Worm (Caenorhabditis elegans) whole organism, young adult: ENCODE data around the gene F59C12.3.

ENCODE experiments used
- B0035.1 ChIP-seq: sonication (generic microtip); optimal IDR thresholded peaks from 2 replicates; lab custom pipeline; 2016; ENCODE audit warnings: missing genetic modification characterization, mild to moderate bottlenecking, missing compliant biosample characterization, missing genotype, missing genetic modification reagents
- B0261.1 ChIP-seq: sonication (generic microtip); optimal IDR thresholded peaks from 2 replicates; lab custom pipeline; 2016; ENCODE audit warnings: mild to moderate bottlenecking, missing genetic modification characterization, moderate library complexity, missing compliant biosample characterization
- B0336.3 ChIP-seq: fragments of 200-800 bp; sonication (Bioruptor generic); IDR thresholded peaks from 2 replicates; pipeline ENCODE4 v1.3.6; 2022; ENCODE audit warnings: missing genetic modification characterization, missing compliant biosample characterization
- D2030.7 ChIP-seq: fragments of 200-800 bp; sonication (Bioruptor generic); IDR thresholded peaks from 2 replicates; pipeline ENCODE4 v1.3.6; 2022; ENCODE audit warnings: missing genetic modification reagents, missing genetic modification characterization, missing compliant biosample characterization
- T26A5.8 ChIP-seq: sonication (generic microtip); optimal IDR thresholded peaks from 2 replicates; lab custom pipeline; 2016; ENCODE audit warnings: missing genetic modification characterization, missing compliant biosample characterization
- Y53G8AR.9 ChIP-seq: fragments of 200-800 bp; sonication (Bioruptor generic); conservative IDR thresholded peaks from 2 replicates; pipeline ENCODE4 v1.3.6; 2022; ENCODE audit warnings: missing genetic modification reagents, missing genetic modification characterization, missing compliant biosample characterization
- Y56A3A.18 ChIP-seq: fragments of 200-800 bp; sonication (Bioruptor generic); IDR thresholded peaks from 2 replicates; pipeline ENCODE4 v1.3.6; 2022; ENCODE audit warnings: missing genetic modification reagents, missing genetic modification characterization, missing compliant biosample characterization
- athp-1 ChIP-seq: sonication (generic microtip); optimal IDR thresholded peaks from 2 replicates; lab custom pipeline; 2017; ENCODE audit warnings: mild to moderate bottlenecking, missing genetic modification characterization, missing compliant biosample characterization
- attf-6 ChIP-seq: fragments of 200-800 bp; sonication (Bioruptor generic); IDR thresholded peaks from 2 replicates; pipeline ENCODE4 v1.3.6; 2022; ENCODE audit warnings: missing genetic modification reagents, missing genetic modification characterization, missing compliant biosample characterization
- ceh-27 ChIP-seq: fragments of 200-800 bp; sonication (Bioruptor generic); optimal IDR thresholded peaks from 2 replicates; lab custom pipeline; 2018; ENCODE audit warnings: mild to moderate bottlenecking, missing genetic modification characterization, moderate library complexity, missing compliant biosample characterization
- dpff-1 ChIP-seq: sonication (generic microtip); optimal IDR thresholded peaks from 2 replicates; lab custom pipeline; 2017; ENCODE audit warnings: mild to moderate bottlenecking, missing genetic modification characterization, missing compliant biosample characterization
- dpl-1 ChIP-seq: fragments of 150-350 bp; optimal IDR thresholded peaks from 2 replicates; lab custom pipeline; 2014; ENCODE audit warnings: missing biosample characterization, missing genetic modification reagents, missing genetic modification characterization
- him-1 ChIP-seq: sonication (generic microtip); optimal IDR thresholded peaks from 2 replicates; lab custom pipeline; 2016; ENCODE audit warnings: missing genotype, missing genetic modification reagents, missing genetic modification characterization, missing compliant biosample characterization
- hmg-1.2 ChIP-seq: fragments of 200-800 bp; sonication (Bioruptor generic); IDR thresholded peaks from 2 replicates; pipeline ENCODE4 v1.3.6; 2022; ENCODE audit warnings: missing genetic modification reagents, missing genetic modification characterization, missing compliant biosample characterization
- let-607 ChIP-seq, 2 experiments: fragments of 200-800 bp in 1 of 2; sonication (Bioruptor generic) in 1 of 2; sonication (generic microtip) in 1 of 2; optimal IDR thresholded peaks; 2 replicates each; lab custom pipeline; 2016 to 2018; ENCODE audit warnings: mild to moderate bottlenecking in 2 of 2, missing compliant biosample characterization in 2 of 2, missing genetic modification characterization in 2 of 2, moderate library complexity in 2 of 2, missing genotype in 1 of 2
- lsl-1 ChIP-seq: fragments of 200-800 bp; sonication (Bioruptor generic); optimal IDR thresholded peaks from 2 replicates; lab custom pipeline; 2018; ENCODE audit warnings: mild to moderate bottlenecking, missing genetic modification characterization, moderate library complexity, missing compliant biosample characterization
- madf-10 ChIP-seq: sonication (generic microtip); optimal IDR thresholded peaks from 2 replicates; lab custom pipeline; 2016; ENCODE audit warnings: mild to moderate bottlenecking, missing genetic modification characterization, missing compliant biosample characterization
- madf-6 ChIP-seq: fragments of 200-800 bp; sonication (Bioruptor generic); IDR thresholded peaks from 2 replicates; pipeline ENCODE4 v1.3.6; 2022; ENCODE audit warnings: missing genetic modification reagents, missing genetic modification characterization, missing compliant biosample characterization
- mxl-1 ChIP-seq: sonication (generic microtip); optimal IDR thresholded peaks from 2 replicates; lab custom pipeline; 2016; ENCODE audit warnings: missing genetic modification characterization, missing compliant biosample characterization
- nhr-179 ChIP-seq: sonication (generic microtip); optimal IDR thresholded peaks from 2 replicates; lab custom pipeline; 2016; ENCODE audit warnings: mild to moderate bottlenecking, missing genetic modification characterization, missing compliant biosample characterization
- nhr-90 ChIP-seq: sonication (generic microtip); optimal IDR thresholded peaks from 2 replicates; lab custom pipeline; 2016; ENCODE audit warnings: missing genotype, mild to moderate bottlenecking, missing genetic modification characterization, missing compliant biosample characterization
- pbrm-1 ChIP-seq: fragments of 200-800 bp; sonication (Bioruptor generic); IDR thresholded peaks from 2 replicates; pipeline ENCODE4 v1.3.6; 2022; ENCODE audit warnings: missing genetic modification reagents, missing genetic modification characterization, missing compliant biosample characterization
- rpc-1 ChIP-seq, 2 experiments: fragments of 150-350 bp in 1 of 2; sonication (generic microtip) in 1 of 2; optimal IDR thresholded peaks; 2 replicates each; lab custom pipeline; 2014 to 2018; ENCODE audit warnings: missing biosample characterization in 1 of 2, missing genetic modification characterization in 1 of 2, missing genetic modification reagents in 1 of 2, missing genotype in 1 of 2
- snpc-1.1 ChIP-seq: sonication (generic microtip); optimal IDR thresholded peaks from 2 replicates; lab custom pipeline; 2017; ENCODE audit warnings: missing genetic modification characterization, mild to moderate bottlenecking, missing compliant biosample characterization, antibody characterized with exemption, moderate library complexity, missing genotype, missing genetic modification reagents; ENCODE audit not compliant: insufficient read depth
- snpc-1.3 ChIP-seq: sonication (generic microtip); optimal IDR thresholded peaks from 2 replicates; lab custom pipeline; 2017; ENCODE audit warnings: missing genetic modification characterization, mild to moderate bottlenecking, missing compliant biosample characterization, antibody characterized with exemption, moderate library complexity, missing genotype, missing genetic modification reagents; ENCODE audit not compliant: insufficient read depth
- snpc-3.4 ChIP-seq: sonication (generic microtip); optimal IDR thresholded peaks from 2 replicates; lab custom pipeline; 2017; ENCODE audit warnings: missing genetic modification characterization, mild to moderate bottlenecking, missing compliant biosample characterization, antibody characterized with exemption, moderate library complexity, missing genotype, missing genetic modification reagents
- snpc-4 ChIP-seq, 5 experiments: fragments of 150-350 bp in 1 of 5; sonication (generic microtip) in 4 of 5; optimal IDR thresholded peaks; 2 replicates each; lab custom pipeline; 2014 to 2018; ENCODE audit warnings: missing genetic modification characterization in 5 of 5, missing biosample characterization in 3 of 5, antibody characterized with exemption in 2 of 5, mild to moderate bottlenecking in 2 of 5, missing compliant biosample characterization in 2 of 5, missing genotype in 2 of 5, moderate library complexity in 2 of 5, missing genetic modification reagents in 1 of 5
- tbp1 ChIP-seq: fragments of 200-800 bp; sonication (Bioruptor generic); optimal IDR thresholded peaks from 2 replicates; lab custom pipeline; 2018; ENCODE audit warnings: mild to moderate bottlenecking, missing genetic modification characterization, missing compliant biosample characterization

The F59C12.3 gene

ce11 chrX:16566358-16566757 is 43.0 kb downstream of the F59C12.3 start (continued):
- TF ChIP-seq let-607 (tag; optimal IDR thresholded peaks at IDR 0.05; lab: Kevin White, UChicago): no peak
- no peak for TF ChIP-seq athp-1 (tag; lab: Kevin White, UChicago)
- peak; percentile 14 for TF ChIP-seq snpc-1.3 (tag; lab: Kevin White, UChicago)
- TF ChIP-seq snpc-1.1 (tag; lab: Kevin White, UChicago): peak; percentile 91

DNA sequence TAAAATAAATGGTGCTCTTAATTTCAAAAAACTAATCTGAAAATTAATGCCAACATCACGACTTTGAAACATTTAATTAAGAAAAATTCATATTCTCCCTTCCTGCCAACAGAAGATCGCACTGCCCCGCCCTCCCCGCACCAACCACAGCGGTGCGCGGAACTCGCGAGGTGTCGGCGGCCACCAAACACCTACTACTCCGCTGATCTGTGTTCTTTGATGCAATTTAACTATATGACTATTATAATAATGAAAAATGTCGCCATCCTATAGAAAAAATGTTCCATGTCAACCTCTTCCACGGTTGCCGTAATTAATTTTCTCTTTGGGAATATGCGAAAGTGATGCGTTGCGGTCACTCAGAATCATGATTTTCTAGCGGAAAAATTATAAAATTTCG is 43.5 kb downstream of the F59C12.3 start:
- TF ChIP-seq nhr-90 (tag; lab: Kevin White, UChicago) (no peak), snpc-1.3 (tag; lab: Kevin White, UChicago) (peak; percentile 78), nhr-179 (tag; lab: Kevin White, UChicago) (no peak), snpc-3.4 (tag; lab: Kevin White, UChicago) (peak; percentile 92), hmg-1.2 (GFP tag; lab: Robert Waterston, UW) (peak; percentile 62), attf-6 (peak; percentile 59; the same call in 1 of the 2 replicates), snpc-4 (GFP tag; optimal IDR thresholded peaks at IDR 0.05; lab: Kevin White, UChicago) (peak; percentile 94), snpc-4 (tag; optimal IDR thresholded peaks at IDR 0.05; lab: Kevin White, UChicago) (peak; percentile 63 to 96 (median 90)), tbp1 (GFP tag; lab: Kevin White, UChicago) (peak; percentile 43), dpl-1 (GFP tag; lab: Kevin White, UChicago) (no peak), T26A5.8 (tag; lab: Kevin White, UChicago) (no peak), snpc-1.1 (tag; lab: Kevin White, UChicago) (peak; percentile 94)

DNA sequence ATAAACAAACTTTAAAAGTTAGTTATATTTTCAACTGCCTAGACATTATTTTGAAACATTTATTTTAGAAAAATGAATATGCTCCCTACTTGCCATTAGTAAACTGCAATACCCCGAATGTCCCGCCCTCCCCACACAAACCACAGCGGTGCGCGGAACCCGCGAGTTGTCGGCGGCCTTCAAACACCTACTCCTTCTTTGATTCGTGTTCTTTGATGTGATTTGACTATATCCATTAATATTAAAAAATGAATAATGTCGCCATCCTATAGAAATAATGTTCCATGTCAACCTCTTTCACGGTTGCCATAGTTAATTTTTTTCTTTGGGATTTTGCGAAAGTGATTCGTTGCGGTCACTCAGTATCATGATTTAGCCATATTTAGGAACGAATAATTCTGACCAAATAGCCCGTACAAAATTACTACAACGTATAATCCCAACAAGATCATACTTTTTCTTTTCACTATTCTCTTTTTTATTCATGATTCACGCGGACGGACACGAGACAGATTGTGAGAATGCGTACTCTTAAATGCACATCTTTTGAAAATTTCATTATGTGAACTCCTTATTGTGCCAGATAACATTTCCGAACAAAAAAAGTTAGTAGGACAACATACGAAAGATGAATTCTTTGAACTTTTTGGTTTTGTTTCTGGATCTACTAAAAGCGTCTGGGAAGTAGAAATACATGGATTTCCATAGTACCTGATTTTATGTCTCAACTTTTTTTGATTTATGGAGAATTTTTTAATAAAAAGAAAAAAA is 44.6 kb downstream of the F59C12.3 start:
- TF ChIP-seq snpc-1.3 (tag; lab: Kevin White, UChicago): peak; percentile 77
- TF ChIP-seq B0336.3 (GFP tag; lab: Robert Waterston, UW): no peak
- TF ChIP-seq hmg-1.2 (GFP tag; lab: Robert Waterston, UW): peak; percentile 89
- TF ChIP-seq rpc-1 (optimal IDR thresholded peaks at IDR 0.05; lab: Kevin White, UChicago): no peak
- TF ChIP-seq rpc-1 (tag; optimal IDR thresholded peaks at IDR 0.05; lab: Kevin White, UChicago): peak; percentile 17
- TF ChIP-seq madf-6 (GFP tag; lab: Robert Waterston, UW): peak; percentile 51; the same call in 1 of the 2 replicates
- no peak for TF ChIP-seq B0035.1 (tag; lab: Kevin White, UChicago)
- peak; percentile 82 for TF ChIP-seq attf-6
- TF ChIP-seq D2030.7: peak; percentile 75
- peak; percentile 94 for TF ChIP-seq snpc-1.1 (tag; lab: Kevin White, UChicago)
- 0 out of 2 replicates have a peak, but pooled peaks have one; percentile 11 for TF ChIP-seq Y53G8AR.9 (GFP tag; lab: Robert Waterston, UW)
- peak; percentile 50 for TF ChIP-seq tbp1 (GFP tag; lab: Kevin White, UChicago)
- TF ChIP-seq lsl-1: no peak
- peak; percentile 48; the same call in 1 of the 2 replicates for TF ChIP-seq pbrm-1 (GFP tag; lab: Robert Waterston, UW)
- no peak for TF ChIP-seq ceh-27
- TF ChIP-seq dpff-1 (tag; lab: Kevin White, UChicago): peak; percentile 48
- peak; percentile 94 for TF ChIP-seq snpc-3.4 (tag; lab: Kevin White, UChicago)
- no peak for TF ChIP-seq mxl-1
- peak; percentile 81 for TF ChIP-seq him-1 (tag; lab: Kevin White, UChicago)
- no peak for TF ChIP-seq madf-10 (tag; lab: Kevin White, UChicago)
- peak; percentile 14 for TF ChIP-seq B0261.1 (tag; lab: Kevin White, UChicago)
- no peak for TF ChIP-seq Y56A3A.18 (GFP tag; lab: Robert Waterston, UW)
- TF ChIP-seq snpc-4 (GFP tag; optimal IDR thresholded peaks at IDR 0.05; lab: Kevin White, UChicago): peak; percentile 95
- peak; percentile 85 to 98 (median 94) for TF ChIP-seq snpc-4 (tag; optimal IDR thresholded peaks at IDR 0.05; lab: Kevin White, UChicago)
